Worm (Caenorhabditis elegans) whole organism, L4 larva: Measurements from ENCODE around the gene H12I13.1.

Experiments used
- F49E8.2 ChIP-seq: sonication (generic microtip); optimal IDR thresholded peaks from 2 replicates; lab custom pipeline; 2016; ENCODE audit warnings: missing compliant biosample characterization, mild to moderate bottlenecking, missing genetic modification characterization, borderline replicate concordance
- R02D3.7 ChIP-seq: fragments of 150-350 bp; sonication (generic microtip); optimal IDR thresholded peaks from 3 replicates; lab custom pipeline; 2014; ENCODE audit warnings: missing biosample characterization, missing genetic modification characterization
- T20F7.1 ChIP-seq: fragments of 200-800 bp; sonication (Bioruptor generic); optimal IDR thresholded peaks from 2 replicates; lab custom pipeline; 2018; ENCODE audit warnings: mild to moderate bottlenecking, missing genetic modification characterization, missing compliant biosample characterization
- Y5F2A.4 ChIP-seq: fragments of 200-800 bp; sonication (Bioruptor generic); optimal IDR thresholded peaks from 2 replicates; lab custom pipeline; 2018; ENCODE audit warnings: mild to moderate bottlenecking, missing genetic modification characterization, missing compliant biosample characterization
- ZK337.2 ChIP-seq: fragments of 200-800 bp; sonication (Bioruptor generic); IDR thresholded peaks from 2 replicates; pipeline ENCODE4 v1.3.6; 2022; ENCODE audit warnings: missing genetic modification reagents, missing genetic modification characterization, missing compliant biosample characterization
- aha-1 ChIP-seq: fragments of 150-350 bp; peaks from one replicate; lab custom pipeline; 2014; ENCODE audit warnings: missing biosample characterization, missing genetic modification characterization
- attf-4 ChIP-seq: sonication (generic microtip); optimal IDR thresholded peaks from 3 replicates; lab custom pipeline; 2017; ENCODE audit warnings: missing biosample characterization, missing genetic modification characterization
- ceh-20 ChIP-seq: fragments of 200-800 bp; sonication (Bioruptor generic); IDR thresholded peaks from 2 replicates; pipeline ENCODE4 v1.3.6; 2022; ENCODE audit warnings: missing genetic modification reagents, missing genetic modification characterization, missing compliant biosample characterization
- ceh-28 ChIP-seq: fragments of 150-350 bp; optimal IDR thresholded peaks from 2 replicates; lab custom pipeline; 2014; ENCODE audit warnings: missing biosample characterization, missing genetic modification reagents, missing genetic modification characterization
- ceh-32 ChIP-seq: sonication (generic microtip); optimal IDR thresholded peaks from 2 replicates; lab custom pipeline; 2016; ENCODE audit warnings: mild to moderate bottlenecking, missing genetic modification characterization, missing compliant biosample characterization; ENCODE audit not compliant: poor library complexity
- ceh-44 ChIP-seq: fragments of 200-800 bp; sonication (Bioruptor generic); IDR thresholded peaks from 2 replicates; pipeline ENCODE4 v1.3.6; 2022; ENCODE audit warnings: missing genetic modification reagents, missing genetic modification characterization, missing compliant biosample characterization
- cey-2 ChIP-seq: sonication (generic microtip); optimal IDR thresholded peaks from 3 replicates; lab custom pipeline; 2017; ENCODE audit warnings: missing genetic modification characterization, mild to moderate bottlenecking, missing compliant biosample characterization, antibody characterized with exemption, borderline replicate concordance; ENCODE audit not compliant: insufficient read depth
- ctbp-1 ChIP-seq: fragments of 200-800 bp; sonication (Bioruptor generic); IDR thresholded peaks from 2 replicates; pipeline ENCODE4 v1.3.6; 2022; ENCODE audit warnings: missing genetic modification reagents, missing genetic modification characterization, missing compliant biosample characterization
- daf-16 ChIP-seq, 3 experiments: sonication (generic microtip); optimal IDR thresholded peaks; 2 replicates each; lab custom pipeline; 2016 to 2017; ENCODE audit warnings: missing genetic modification characterization in 3 of 3, missing genetic modification reagents in 3 of 3, mild to moderate bottlenecking in 2 of 3, missing compliant biosample characterization in 2 of 3, missing biosample characterization in 1 of 3, moderate library complexity in 1 of 3
- daf-19 ChIP-seq: fragments of 200-800 bp; sonication (Bioruptor generic); conservative IDR thresholded peaks from 2 replicates; pipeline ENCODE4 v1.3.6; 2022; ENCODE audit warnings: missing genetic modification characterization, missing compliant biosample characterization
- daf-8 ChIP-seq: fragments of 200-800 bp; sonication (Bioruptor generic); IDR thresholded peaks from 2 replicates; pipeline ENCODE4 v1.3.6; 2022; ENCODE audit warnings: missing genetic modification characterization, missing compliant biosample characterization
- dmd-6 ChIP-seq: fragments of 200-800 bp; sonication (Bioruptor generic); IDR thresholded peaks from 2 replicates; pipeline ENCODE4 v1.3.6; 2022; ENCODE audit warnings: missing genetic modification reagents, missing genetic modification characterization, missing compliant biosample characterization
- dmd-8 ChIP-seq: fragments of 200-800 bp; sonication (Bioruptor generic); IDR thresholded peaks from 2 replicates; pipeline ENCODE4 v1.3.6; 2022; ENCODE audit warnings: missing genetic modification characterization, missing compliant biosample characterization
- dve-1 ChIP-seq: sonication (generic microtip); optimal IDR thresholded peaks from 2 replicates; lab custom pipeline; 2017; ENCODE audit warnings: antibody characterized with exemption, mild to moderate bottlenecking, missing genetic modification characterization, missing compliant biosample characterization; ENCODE audit not compliant: insufficient read depth
- egl-27 ChIP-seq: sonication (generic microtip); optimal IDR thresholded peaks from 3 replicates; lab custom pipeline; 2017; ENCODE audit warnings: missing biosample characterization, missing genetic modification reagents, missing genetic modification characterization
- hif-1 ChIP-seq, 2 experiments: sonication (generic microtip); optimal IDR thresholded peaks; 2 replicates each; lab custom pipeline; 2016 to 2017; ENCODE audit warnings: missing compliant biosample characterization in 2 of 2, missing genetic modification characterization in 2 of 2, missing genetic modification reagents in 2 of 2, missing genotype in 2 of 2, mild to moderate bottlenecking in 1 of 2
- hlh-11 ChIP-seq: fragments of 200-800 bp; sonication (Bioruptor generic); optimal IDR thresholded peaks from 2 replicates; lab custom pipeline; 2018; ENCODE audit warnings: mild to moderate bottlenecking, missing genetic modification characterization, missing compliant biosample characterization
- lim-7 ChIP-seq: fragments of 200-800 bp; sonication (Bioruptor generic); IDR thresholded peaks from 2 replicates; pipeline ENCODE4 v1.3.6; 2022; ENCODE audit warnings: missing genetic modification characterization, missing compliant biosample characterization
- lin-13 ChIP-seq: fragments of 150-350 bp; optimal IDR thresholded peaks from 2 replicates; lab custom pipeline; 2014; ENCODE audit warnings: missing biosample characterization, missing genetic modification reagents, missing genetic modification characterization
- lin-29 ChIP-seq: fragments of 200-800 bp; sonication (Bioruptor generic); IDR thresholded peaks from 2 replicates; pipeline ENCODE4 v1.3.6; 2022; ENCODE audit warnings: missing genetic modification reagents, missing genetic modification characterization, missing compliant biosample characterization
- lin-38 ChIP-seq: fragments of 200-800 bp; sonication (Bioruptor generic); IDR thresholded peaks from 2 replicates; pipeline ENCODE4 v1.3.6; 2022; ENCODE audit warnings: missing genetic modification reagents, missing genetic modification characterization, missing compliant biosample characterization
- lsy-2 ChIP-seq, 2 experiments: fragments of 150-350 bp in 1 of 2; sonication (generic microtip) in 1 of 2; optimal IDR thresholded peaks; 2 replicates each; lab custom pipeline; 2014 to 2017; ENCODE audit warnings: missing biosample characterization in 2 of 2, missing genetic modification characterization in 2 of 2
- mxl-2 ChIP-seq: fragments of 200-800 bp; sonication (Bioruptor generic); conservative IDR thresholded peaks from 2 replicates; pipeline ENCODE4 v1.3.6; 2022; ENCODE audit warnings: missing genetic modification reagents, missing genetic modification characterization, missing compliant biosample characterization
- nhr-10 ChIP-seq: fragments of 150-350 bp; optimal IDR thresholded peaks from 2 replicates; lab custom pipeline; 2014; ENCODE audit warnings: missing biosample characterization, missing genetic modification characterization
- nhr-102 ChIP-seq: sonication (generic microtip); optimal IDR thresholded peaks from 2 replicates; lab custom pipeline; 2016; ENCODE audit warnings: mild to moderate bottlenecking, missing genetic modification characterization, moderate library complexity, missing compliant biosample characterization
- nhr-25 ChIP-seq: sonication (generic microtip); optimal IDR thresholded peaks from 2 replicates; lab custom pipeline; 2017; ENCODE audit warnings: missing genetic modification characterization, mild to moderate bottlenecking, missing compliant biosample characterization, antibody characterized with exemption, moderate library complexity, borderline replicate concordance; ENCODE audit not compliant: insufficient read depth
- nhr-28 ChIP-seq: fragments of 150-350 bp; optimal IDR thresholded peaks from 2 replicates; lab custom pipeline; 2014; ENCODE audit warnings: missing biosample characterization, missing genetic modification characterization
- nhr-42 ChIP-seq: fragments of 200-800 bp; sonication (Bioruptor generic); IDR thresholded peaks from 2 replicates; pipeline ENCODE4 v1.3.6; 2022; ENCODE audit warnings: missing genetic modification characterization, missing compliant biosample characterization
- nhr-48 ChIP-seq: sonication (generic microtip); optimal IDR thresholded peaks from 2 replicates; lab custom pipeline; 2016; ENCODE audit warnings: mild to moderate bottlenecking, missing genetic modification characterization, missing compliant biosample characterization
- nhr-6 ChIP-seq: fragments of 150-350 bp; optimal IDR thresholded peaks from 2 replicates; lab custom pipeline; 2014; ENCODE audit warnings: missing biosample characterization, missing genetic modification characterization
- nhr-77 ChIP-seq: fragments of 150-350 bp; optimal IDR thresholded peaks from 2 replicates; lab custom pipeline; 2014; ENCODE audit warnings: missing biosample characterization, missing genetic modification characterization
- php-3 ChIP-seq: fragments of 200-800 bp; sonication (Bioruptor generic); IDR thresholded peaks from 2 replicates; pipeline ENCODE4 v1.3.6; 2022; ENCODE audit warnings: missing genetic modification reagents, missing genetic modification characterization, missing compliant biosample characterization
- pqm-1 ChIP-seq: sonication (generic microtip); optimal IDR thresholded peaks from 2 replicates; lab custom pipeline; 2017; ENCODE audit warnings: missing biosample characterization, missing genetic modification characterization
- saeg-2 ChIP-seq: fragments of 200-800 bp; sonication (Bioruptor generic); IDR thresholded peaks from 2 replicates; pipeline ENCODE4 v1.3.6; 2022; ENCODE audit warnings: missing genetic modification reagents, missing genetic modification characterization, missing compliant biosample characterization
- snpc-4 ChIP-seq: fragments of 150-350 bp; optimal IDR thresholded peaks from 2 replicates; lab custom pipeline; 2014; ENCODE audit warnings: missing biosample characterization, missing genetic modification characterization
- tra-1 ChIP-seq: fragments of 200-800 bp; sonication (Bioruptor generic); IDR thresholded peaks from 2 replicates; pipeline ENCODE4 v1.3.6; 2022; ENCODE audit warnings: missing genetic modification reagents, missing genetic modification characterization, missing compliant biosample characterization
- unc-39 ChIP-seq: sonication (generic microtip); optimal IDR thresholded peaks from 2 replicates; lab custom pipeline; 2017; ENCODE audit warnings: missing biosample characterization, missing genetic modification characterization
- unc-62 ChIP-seq, 3 experiments: fragments of 150-350 bp in 1 of 3; sonication (generic microtip); optimal IDR thresholded peaks in 2 of 3; peaks in 1 of 3; 1 replicate in 1 of 3; 2 replicates in 2 of 3; lab custom pipeline; 2014 to 2017; ENCODE audit warnings: missing biosample characterization in 3 of 3, missing genetic modification characterization in 3 of 3, missing genetic modification reagents in 3 of 3, missing genotype in 1 of 3
- zag-1 ChIP-seq: fragments of 150-350 bp; optimal IDR thresholded peaks from 2 replicates; lab custom pipeline; 2014; ENCODE audit warnings: missing biosample characterization, missing genetic modification characterization
- zip-2 ChIP-seq: fragments of 150-350 bp; optimal IDR thresholded peaks from 2 replicates; lab custom pipeline; 2014; ENCODE audit warnings: missing biosample characterization, missing genetic modification characterization

The H12I13.1 gene

ce11 chrII:6026646-6027045 is 40.3 kb downstream of the H12I13.1 start (continued):
- TF ChIP-seq daf-16 (GFP tag; optimal IDR thresholded peaks at IDR 0.05; lab: Kevin White, UChicago) (peak in 1 of 2 experiments; percentile 82), daf-16 (tag; optimal IDR thresholded peaks at IDR 0.05; lab: Kevin White, UChicago) (peak; percentile 98), saeg-2 (GFP tag; lab: Robert Waterston, UW) (no peak), F49E8.2 (tag; lab: Kevin White, UChicago) (no peak), ceh-32 (tag; lab: Kevin White, UChicago) (no peak), daf-19 (GFP tag; lab: Robert Waterston, UW) (no peak), nhr-10 (no peak), attf-4 (tag; lab: Kevin White, UChicago) (no peak), unc-39 (tag; lab: Kevin White, UChicago) (no peak), lsy-2 (tag; optimal IDR thresholded peaks at IDR 0.05; lab: Kevin White, UChicago) (peak in 1 of 2 experiments; percentile 62), snpc-4 (no peak), hif-1 (tag; optimal IDR thresholded peaks at IDR 0.05; lab: Kevin White, UChicago) (peak in 1 of 2 experiments; percentile 10), Y5F2A.4 (GFP tag; lab: Kevin White, UChicago) (no peak), dmd-8 (GFP tag; lab: Robert Waterston, UW) (no peak), php-3 (GFP tag; lab: Robert Waterston, UW) (no peak; the same call in 1 of the 2 replicates), dve-1 (peak; percentile 99), lin-29 (GFP tag; lab: Robert Waterston, UW) (no peak), nhr-77 (tag; lab: Kevin White, UChicago) (peak; percentile 88), zip-2 (tag; lab: Kevin White, UChicago) (no peak), nhr-28 (tag; lab: Kevin White, UChicago) (peak; percentile 94), nhr-42 (no peak), lin-13 (no peak), ceh-20 (GFP tag; lab: Robert Waterston, UW) (no peak), R02D3.7 (tag; lab: Kevin White, UChicago) (no peak), nhr-6 (no peak), nhr-48 (peak; percentile 66), egl-27 (tag; lab: Kevin White, UChicago) (no peak), lin-38 (GFP tag; lab: Robert Waterston, UW) (no peak), T20F7.1 (GFP tag; lab: Kevin White, UChicago) (peak; percentile 50), ceh-44 (GFP tag; lab: Robert Waterston, UW) (no peak), unc-62 (GFP tag; optimal IDR thresholded peaks at IDR 0.05 in 1 of 2; lab: Kevin White, UChicago) (no peak), unc-62 (tag; optimal IDR thresholded peaks at IDR 0.05; lab: Kevin White, UChicago) (no peak), ctbp-1 (GFP tag; lab: Robert Waterston, UW) (no peak), ZK337.2 (GFP tag; lab: Robert Waterston, UW) (no peak), daf-8 (GFP tag; lab: Robert Waterston, UW) (no peak), aha-1 (tag; lab: Kevin White, UChicago) (peak; percentile 74), zag-1 (tag; lab: Kevin White, UChicago) (no peak), lim-7 (GFP tag; lab: Robert Waterston, UW) (no peak), nhr-25 (no peak), pqm-1 (tag; lab: Kevin White, UChicago) (peak; percentile 100), mxl-2 (GFP tag; lab: Robert Waterston, UW) (no peak)

ce11 chrII:6025647-6026046 is 41.3 kb downstream of the H12I13.1 start:
- TF ChIP-seq ceh-28 (tag; lab: Kevin White, UChicago) (no peak), cey-2 (no peak), nhr-28 (tag; lab: Kevin White, UChicago) (peak; percentile 32), daf-16 (GFP tag; optimal IDR thresholded peaks at IDR 0.05; lab: Kevin White, UChicago) (no peak), daf-16 (tag; optimal IDR thresholded peaks at IDR 0.05; lab: Kevin White, UChicago) (peak; percentile 99), pqm-1 (tag; lab: Kevin White, UChicago) (peak; percentile 46), tra-1 (0 out of 2 replicates have a peak, but pooled peaks have one; percentile 34), nhr-102 (peak; percentile 7), nhr-48 (no peak), hif-1 (tag; optimal IDR thresholded peaks at IDR 0.05; lab: Kevin White, UChicago) (peak in 1 of 2 experiments; percentile 63), dmd-6 (GFP tag; lab: Robert Waterston, UW) (peak; percentile 69), php-3 (GFP tag; lab: Robert Waterston, UW) (0 out of 2 replicates have a peak, but pooled peaks have one; percentile 25), dve-1 (peak; percentile 59), hlh-11 (peak; percentile 64)
